Fruit fly (Drosophila melanogaster) whole organism, embryonic: ENCODE data around the gene CG5381.

Experiments
- CG18619 ChIP-seq: fragments of 200-800 bp; sonication (Bioruptor generic); optimal IDR thresholded peaks from 3 replicates; lab custom pipeline; 2017; ENCODE audit warnings: missing biosample characterization, mild to moderate bottlenecking, missing genetic modification characterization
- CG33213 ChIP-seq: fragments of 200-800 bp; sonication (Bioruptor generic); optimal IDR thresholded peaks from 3 replicates; lab custom pipeline; 2016; ENCODE audit warnings: missing biosample characterization, missing genetic modification characterization
- CG34376 ChIP-seq: fragments of 200-800 bp; sonication (Bioruptor generic); optimal IDR thresholded peaks from 2 replicates; lab custom pipeline; 2018; ENCODE audit warnings: missing biosample characterization, mild to moderate bottlenecking, missing genetic modification characterization
- CG4282 ChIP-seq: fragments of 200-800 bp; sonication (Bioruptor generic); optimal IDR thresholded peaks from 2 replicates; lab custom pipeline; 2016; ENCODE audit warnings: missing biosample characterization, missing genetic modification characterization
- HmgD ChIP-seq: fragments of 200-800 bp; sonication (Bioruptor generic); optimal IDR thresholded peaks from 3 replicates; lab custom pipeline; 2016; ENCODE audit warnings: missing biosample characterization, missing genetic modification characterization
- PHDP ChIP-seq: fragments of 200-800 bp; sonication (Bioruptor generic); optimal IDR thresholded peaks from 3 replicates; lab custom pipeline; 2018; ENCODE audit warnings: missing biosample characterization, mild to moderate bottlenecking, missing genetic modification characterization, moderate library complexity
- caup ChIP-seq: fragments of 200-800 bp; sonication (Bioruptor generic); optimal IDR thresholded peaks from 3 replicates; lab custom pipeline; 2017; ENCODE audit warnings: missing biosample characterization, mild to moderate bottlenecking, missing genetic modification characterization, moderate library complexity; ENCODE audit not compliant: severe bottlenecking
- corto ChIP-seq: fragments of 200-800 bp; sonication (Bioruptor generic); optimal IDR thresholded peaks from 2 replicates; lab custom pipeline; 2016; ENCODE audit warnings: missing biosample characterization, mild to moderate bottlenecking, missing genetic modification characterization, moderate library complexity
- ind ChIP-seq: fragments of 200-800 bp; sonication (Bioruptor generic); optimal IDR thresholded peaks from 3 replicates; lab custom pipeline; 2016; ENCODE audit warnings: missing biosample characterization, missing genetic modification characterization
- ken ChIP-seq: fragments of 200-800 bp; sonication (Bioruptor generic); IDR thresholded peaks from 3 replicates; pipeline ENCODE4 v1.3.6; 2022; ENCODE audit warnings: missing biosample characterization, missing genetic modification characterization
- psq ChIP-seq: fragments of 200-800 bp; sonication (Bioruptor generic); optimal IDR thresholded peaks from 2 replicates; lab custom pipeline; 2017; ENCODE audit warnings: missing biosample characterization, missing genetic modification characterization
- ro ChIP-seq: fragments of 200-800 bp; sonication (Bioruptor generic); IDR thresholded peaks from 2 replicates; pipeline ENCODE4 v1.3.6; 2022; ENCODE audit warnings: missing biosample characterization, missing genetic modification characterization
- shn ChIP-seq: fragments of 200-800 bp; sonication (Bioruptor generic); optimal IDR thresholded peaks from 3 replicates; lab custom pipeline; 2016; ENCODE audit warnings: missing biosample characterization, missing genetic modification characterization

DNA sequence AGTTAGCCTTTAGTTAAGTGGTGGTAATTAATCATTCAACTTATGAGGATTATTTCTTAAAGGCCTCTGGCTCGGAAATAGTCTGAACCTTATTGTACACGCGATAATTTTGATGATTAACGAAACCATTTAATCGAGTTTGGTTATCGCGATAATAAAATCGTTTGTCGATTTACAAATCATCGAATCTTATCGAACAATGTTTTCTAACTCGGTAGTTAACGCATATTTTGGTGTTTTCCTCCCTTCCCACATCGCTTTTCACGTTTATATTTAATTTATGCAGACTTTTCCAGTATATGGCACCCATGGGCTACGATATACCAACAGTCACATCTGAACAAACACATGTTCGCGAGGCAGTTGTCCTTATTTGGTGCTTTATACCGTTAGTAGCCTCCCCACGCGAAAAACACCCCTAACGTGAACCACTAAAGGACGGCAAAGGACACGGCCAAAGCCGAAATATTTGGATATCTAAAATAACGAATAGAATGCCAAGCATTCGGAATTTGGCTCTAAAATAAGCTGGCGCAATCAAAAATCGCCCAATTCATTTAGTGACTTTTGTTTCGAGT is 21.2 kb upstream of the CG5381 start, which contains the start of gene Frmd5:
- TF ChIP-seq caup (no peak), CG18619 (no peak), shn (GFP tag; lab: Kevin White, UChicago) (no peak), CG33213 (GFP tag; lab: Kevin White, UChicago) (no peak), CG34376 (GFP tag; lab: Kevin White, UChicago) (no peak), CG4282 (GFP tag; lab: Kevin White, UChicago) (no peak), PHDP (tag; lab: Kevin White, UChicago) (no peak), ind (GFP tag; lab: Kevin White, UChicago) (no peak), ken (GFP tag; lab: Robert Waterston, UW) (no peak), HmgD (GFP tag; lab: Kevin White, UChicago) (no peak), psq (GFP tag; lab: Kevin White, UChicago) (no peak), corto (GFP tag; lab: Kevin White, UChicago) (no peak), ro (GFP tag; lab: Robert Waterston, UW) (no peak)
